Worm (Caenorhabditis elegans): ENCODE data around the gene faah-6.

ce11 chrIII:11656389-11656788 lies 6.1 kb downstream of the faah-6 start:
- TF ChIP-seq T26A5.8 (tag; optimal IDR thresholded peaks at IDR 0.05): no peak
- no peak for TF ChIP-seq die-1 (tag; optimal IDR thresholded peaks at IDR 0.05)
- no peak for TF ChIP-seq dpff-1 (tag; optimal IDR thresholded peaks at IDR 0.05)
- TF ChIP-seq bed-1 (GFP tag; IDR thresholded peaks at IDR 0.05): no peak
- no peak for TF ChIP-seq C06A6.2 (GFP tag; conservative IDR thresholded peaks at IDR 0.05)
- no peak for TF ChIP-seq Y67H2A.10 (GFP tag; conservative IDR thresholded peaks at IDR 0.05)
- no peak for TF ChIP-seq nhr-120 (GFP tag; IDR thresholded peaks at IDR 0.05)
- TF ChIP-seq dpl-1 (GFP tag; optimal IDR thresholded peaks at IDR 0.05): no peak
- no peak for TF ChIP-seq F23B12.7 (tag; optimal IDR thresholded peaks at IDR 0.05; ENCODE audit: insufficient read depth)
- no peak for TF ChIP-seq nhr-27 (tag; optimal IDR thresholded peaks at IDR 0.05)
- no peak for TF ChIP-seq F10E7.11 (tag; optimal IDR thresholded peaks at IDR 0.05)
- no peak for TF ChIP-seq ztf-22 (GFP tag; optimal IDR thresholded peaks at IDR 0.05)
- no peak for TF ChIP-seq Y56A3A.18 (GFP tag; IDR thresholded peaks at IDR 0.05)
- TF ChIP-seq rec-8 (tag; optimal IDR thresholded peaks at IDR 0.05): no peak

All from whole organism, young adult.